Fruit fly (Drosophila melanogaster): Measurements from ENCODE around the gene ex.
A peak's percentile ranks its signal among the peaks of the same experiment; 100 is the strongest.

ex gene

DNA sequence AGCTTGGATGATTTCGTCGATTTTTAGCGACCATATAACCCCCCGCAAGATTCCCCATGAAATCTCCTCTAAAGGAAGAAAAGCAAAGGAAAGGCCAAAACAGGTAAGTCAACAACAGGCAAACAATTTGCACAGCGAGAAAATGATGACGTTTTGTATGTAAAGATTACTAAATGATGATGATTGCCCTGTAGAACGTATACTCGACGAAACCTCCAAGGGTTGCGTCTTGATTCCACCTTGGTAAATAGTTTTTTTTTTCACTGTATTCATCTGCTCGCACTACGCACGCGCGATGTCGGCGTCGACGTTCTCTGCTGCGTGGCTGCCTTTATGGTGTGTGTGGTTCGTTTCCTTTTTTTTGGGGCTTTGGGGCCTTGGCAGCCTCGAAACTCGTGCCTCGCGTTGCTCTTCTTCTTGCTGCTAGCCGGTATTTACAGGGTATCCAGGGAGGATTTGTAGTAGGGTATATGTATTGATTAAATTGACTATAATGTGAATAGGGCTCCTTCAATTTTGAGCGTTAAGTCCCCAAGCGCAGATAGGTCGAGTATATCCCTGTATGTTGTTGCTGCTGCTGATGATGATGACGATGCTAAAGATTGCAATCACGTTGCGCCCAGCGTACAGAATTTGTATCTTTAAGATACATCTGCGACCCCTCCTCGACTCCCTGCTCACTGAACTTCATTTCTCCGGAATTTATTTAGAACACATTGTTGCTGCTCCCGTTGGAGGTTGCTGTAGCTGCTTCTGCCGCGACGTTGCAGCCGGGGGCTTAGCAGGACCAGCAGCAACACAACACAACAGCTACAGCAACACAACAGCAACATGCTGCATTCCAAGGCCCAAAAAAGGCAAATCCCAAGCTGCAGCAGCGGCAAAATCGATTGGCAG is 3.4 kb upstream of the ex start (continued):
- TF ChIP-seq B-H1 (GFP tag; IDR thresholded peaks at IDR 0.05) (no peak), tup (GFP tag; optimal IDR thresholded peaks at IDR 0.05) (no peak), CG6683 (GFP tag; optimal IDR thresholded peaks at IDR 0.05) (no peak), CG18599 (GFP tag; optimal IDR thresholded peaks at IDR 0.05) (peak; percentile 23), zf30C (GFP tag; optimal IDR thresholded peaks at IDR 0.05) (peak; percentile 71), wek (GFP tag; optimal IDR thresholded peaks at IDR 0.05) (no peak), fd102C (GFP tag; optimal IDR thresholded peaks at IDR 0.05) (no peak), CrebB (tag; optimal IDR thresholded peaks at IDR 0.05) (no peak), CG7987 (GFP tag; optimal IDR thresholded peaks at IDR 0.05) (no peak), Dll (GFP tag; IDR thresholded peaks at IDR 0.05; ENCODE audit: partially characterized antibody) (no peak), bcd (GFP tag; optimal IDR thresholded peaks at IDR 0.05) (peak; percentile 12), CG8765 (GFP tag; IDR thresholded peaks at IDR 0.05) (no peak), ERR (GFP tag; optimal IDR thresholded peaks at IDR 0.05) (no peak), cato (GFP tag; optimal IDR thresholded peaks at IDR 0.05; ENCODE audit: borderline replicate concordance) (no peak), al (GFP tag; IDR thresholded peaks at IDR 0.05) (no peak), CG10462 (GFP tag; optimal IDR thresholded peaks at IDR 0.05) (no peak), Dbx (GFP tag; IDR thresholded peaks at IDR 0.05) (no peak), CG10321 (GFP tag; IDR thresholded peaks at IDR 0.05) (no peak), ken (GFP tag; IDR thresholded peaks at IDR 0.05) (no peak), dysf (GFP tag; IDR thresholded peaks at IDR 0.05) (no peak), ab (GFP tag; optimal IDR thresholded peaks at IDR 0.05) (no peak), mam (GFP tag; optimal IDR thresholded peaks at IDR 0.05) (no peak), Atf3 (GFP tag; optimal IDR thresholded peaks at IDR 0.05) (no peak), slbo (GFP tag; IDR thresholded peaks at IDR 0.05) (peak; percentile 37), NC2α (GFP tag; optimal IDR thresholded peaks at IDR 0.05) (no peak), CG2120 (GFP tag; optimal IDR thresholded peaks at IDR 0.05) (peak; percentile 8), Rfx (GFP tag; IDR thresholded peaks at IDR 0.05) (no peak), tin (GFP tag; optimal IDR thresholded peaks at IDR 0.05) (no peak), caup (GFP tag; optimal IDR thresholded peaks at IDR 0.05; ENCODE audit: severe bottlenecking) (no peak), CG11456 (GFP tag; IDR thresholded peaks at IDR 0.05) (no peak), lola (GFP tag; optimal IDR thresholded peaks at IDR 0.05) (no peak), E2f1 (GFP tag; IDR thresholded peaks at IDR 0.05) (0 out of 2 replicates have a peak, but pooled peaks have one; percentile 25), mld (GFP tag; IDR thresholded peaks at IDR 0.05; ENCODE audit: partially characterized antibody) (no peak), CG6689 (GFP tag; IDR thresholded peaks at IDR 0.05) (peak; percentile 56), Side (GFP tag; optimal IDR thresholded peaks at IDR 0.05) (peak; percentile 1), danr (GFP tag; IDR thresholded peaks at IDR 0.05) (no peak), shn (GFP tag; optimal IDR thresholded peaks at IDR 0.05) (peak; percentile 30), exex (tag; optimal IDR thresholded peaks at IDR 0.05) (no peak), CG18262 (tag; optimal IDR thresholded peaks at IDR 0.05) (peak; percentile 22), Dip2 (GFP tag; IDR thresholded peaks at IDR 0.05) (no peak), Adf1 (GFP tag; IDR thresholded peaks at IDR 0.05) (peak; percentile 28; the same call in 1 of the 2 replicates), onecut (GFP tag; IDR thresholded peaks at IDR 0.05) (no peak), psq (GFP tag; optimal IDR thresholded peaks at IDR 0.05) (no peak), CG3995 (GFP tag; optimal IDR thresholded peaks at IDR 0.05) (no peak), cad (GFP tag; optimal IDR thresholded peaks at IDR 0.05) (no peak), CG6254 (GFP tag; optimal IDR thresholded peaks at IDR 0.05) (peak; percentile 40), MTF-1 (GFP tag; optimal IDR thresholded peaks at IDR 0.05; ENCODE audit: borderline replicate concordance) (no peak), rib (GFP tag; IDR thresholded peaks at IDR 0.05) (no peak), CkIIα-i1 (GFP tag; IDR thresholded peaks at IDR 0.05) (no peak)
